Worm (Caenorhabditis elegans) whole organism, L4 larva: ENCODE data around the gene C06E7.4.

ENCODE experiments used
- F49E8.2 ChIP-seq: sonication (generic microtip); optimal IDR thresholded peaks from 2 replicates; lab custom pipeline; 2016; ENCODE audit warnings: missing compliant biosample characterization, mild to moderate bottlenecking, missing genetic modification characterization, borderline replicate concordance
- attf-4 ChIP-seq: sonication (generic microtip); optimal IDR thresholded peaks from 3 replicates; lab custom pipeline; 2017; ENCODE audit warnings: missing biosample characterization, missing genetic modification characterization
- ceh-44 ChIP-seq: fragments of 200-800 bp; sonication (Bioruptor generic); IDR thresholded peaks from 2 replicates; pipeline ENCODE4 v1.3.6; 2022; ENCODE audit warnings: missing genetic modification reagents, missing genetic modification characterization, missing compliant biosample characterization
- dmd-8 ChIP-seq: fragments of 200-800 bp; sonication (Bioruptor generic); IDR thresholded peaks from 2 replicates; pipeline ENCODE4 v1.3.6; 2022; ENCODE audit warnings: missing genetic modification characterization, missing compliant biosample characterization
- lin-39 ChIP-seq: fragments of 150-350 bp; optimal IDR thresholded peaks from 2 replicates; lab custom pipeline; 2014; ENCODE audit warnings: missing biosample characterization, missing genetic modification reagents, missing genetic modification characterization
- lir-3 ChIP-seq: sonication (generic microtip); optimal IDR thresholded peaks from 2 replicates; lab custom pipeline; 2016; ENCODE audit warnings: mild to moderate bottlenecking, missing genetic modification characterization, missing compliant biosample characterization
- nhr-102 ChIP-seq: sonication (generic microtip); optimal IDR thresholded peaks from 2 replicates; lab custom pipeline; 2016; ENCODE audit warnings: mild to moderate bottlenecking, missing genetic modification characterization, moderate library complexity, missing compliant biosample characterization
- nhr-77 ChIP-seq: fragments of 150-350 bp; optimal IDR thresholded peaks from 2 replicates; lab custom pipeline; 2014; ENCODE audit warnings: missing biosample characterization, missing genetic modification characterization
- snpc-4 ChIP-seq: fragments of 150-350 bp; optimal IDR thresholded peaks from 2 replicates; lab custom pipeline; 2014; ENCODE audit warnings: missing biosample characterization, missing genetic modification characterization
- zfp-2 ChIP-seq: sonication (generic microtip); optimal IDR thresholded peaks from 2 replicates; lab custom pipeline; 2016; ENCODE audit warnings: mild to moderate bottlenecking, missing genetic modification characterization, missing compliant biosample characterization
- ztf-11 ChIP-seq: fragments of 150-350 bp; optimal IDR thresholded peaks from 2 replicates; lab custom pipeline; 2014; ENCODE audit warnings: missing biosample characterization, missing genetic modification characterization

ce11 chrIV:5805477-5805876 is 54.3 kb downstream of the C06E7.4 start:
- TF ChIP-seq F49E8.2 (tag; lab: Kevin White, UChicago) (no peak), dmd-8 (GFP tag; lab: Robert Waterston, UW) (no peak), lir-3 (no peak), ztf-11 (no peak), nhr-77 (tag; lab: Kevin White, UChicago) (no peak), snpc-4 (tag; lab: Kevin White, UChicago) (no peak), attf-4 (tag; lab: Kevin White, UChicago) (no peak), lin-39 (tag; lab: Kevin White, UChicago) (no peak), ceh-44 (GFP tag; lab: Robert Waterston, UW) (no peak), zfp-2 (tag; lab: Kevin White, UChicago) (no peak), nhr-102 (tag; lab: Kevin White, UChicago) (no peak)
